Worm (Caenorhabditis elegans): ENCODE data around the gene nhr-225.

The nhr-225 gene

ce11 chrV:2271750-2272149 is 18.5 kb downstream of the nhr-225 start, which contains the start of gene Y5H2A.1:
Gene Y5H2A.1 (minus strand): TSS chrV:2271850.
- TF ChIP-seq T26A8.4 (GFP tag; IDR thresholded peaks at IDR 0.05): no peak
- no peak for TF ChIP-seq pqm-1 (tag; optimal IDR thresholded peaks at IDR 0.05)
- TF ChIP-seq R02D3.7 (tag; optimal IDR thresholded peaks at IDR 0.05): no peak
- TF ChIP-seq tag-97 (GFP tag; IDR thresholded peaks at IDR 0.05): no peak
- TF ChIP-seq madf-5 (GFP tag; IDR thresholded peaks at IDR 0.05): no peak

ce11 chrV:2266958-2267357 is 23.3 kb downstream of the nhr-225 start, which contains the start of gene nhr-275:
Gene nhr-275 (minus strand): TSS chrV:2267058.
- TF ChIP-seq rbr-2 (tag; optimal IDR thresholded peaks at IDR 0.05) (no peak), zfp-2 (tag; optimal IDR thresholded peaks at IDR 0.05) (no peak), spr-3 (GFP tag; optimal IDR thresholded peaks at IDR 0.05) (no peak), lin-1 (GFP tag; IDR thresholded peaks at IDR 0.05) (no peak)

- TF ChIP-seq unc-62 (GFP tag; optimal IDR thresholded peaks at IDR 0.05 in 1 of 2) (peak in 1 of 2 experiments; percentile 59), unc-62 (tag; optimal IDR thresholded peaks at IDR 0.05) (no peak), lin-15B (tag; optimal IDR thresholded peaks at IDR 0.05) (no peak), aha-1 (tag) (peak; percentile 38), daf-19 (GFP tag; conservative IDR thresholded peaks at IDR 0.05) (no peak)
Observed at ce11 chrV:2264925-2265324, 25.3 kb downstream of the nhr-225 start.

- TF ChIP-seq zip-11 (GFP tag; IDR thresholded peaks at IDR 0.05) (no peak), snpc-4 (tag; optimal IDR thresholded peaks at IDR 0.05) (no peak), zfp-2 (tag; optimal IDR thresholded peaks at IDR 0.05) (no peak), sdz-12 (GFP tag; optimal IDR thresholded peaks at IDR 0.05) (no peak), F26F4.8 (GFP tag; conservative IDR thresholded peaks at IDR 0.05) (no peak), lin-29 (GFP tag; IDR thresholded peaks at IDR 0.05) (no peak), nhr-102 (tag; optimal IDR thresholded peaks at IDR 0.05) (no peak), pha-4 (GFP tag; IDR thresholded peaks at IDR 0.05) (no peak), pha-4 (tag; optimal IDR thresholded peaks at IDR 0.05) (peak; percentile 49), skn-1 (tag; optimal IDR thresholded peaks at IDR 0.05) (no peak)
Observed at ce11 chrV:2264455-2264854, 25.8 kb downstream of the nhr-225 start, which contains the start of gene nhr-183. Gene nhr-183 (minus strand): TSS chrV:2264634.

- no peak for TF ChIP-seq lin-38 (GFP tag; IDR thresholded peaks at IDR 0.05)
- TF ChIP-seq T20F7.1 (GFP tag; optimal IDR thresholded peaks at IDR 0.05): no peak
- no peak for TF ChIP-seq saeg-2 (GFP tag; IDR thresholded peaks at IDR 0.05)
- TF ChIP-seq lim-7 (GFP tag; IDR thresholded peaks at IDR 0.05): no peak
Observed at ce11 chrV:2260660-2261059, 29.6 kb downstream of the nhr-225 start, which contains the start of gene F41B5.12. Gene F41B5.12 (plus strand): TSS chrV:2260960.

- TF ChIP-seq nhr-48 (tag; optimal IDR thresholded peaks at IDR 0.05) (no peak), dmd-6 (GFP tag; IDR thresholded peaks at IDR 0.05) (peak; percentile 18; the same call in 1 of the 2 replicates), hlh-30 (tag; optimal IDR thresholded peaks at IDR 0.05; ENCODE audit: insufficient read depth) (peak; percentile 60), dpl-1 (GFP tag; optimal IDR thresholded peaks at IDR 0.05) (no peak), dve-1 (tag; optimal IDR thresholded peaks at IDR 0.05; ENCODE audit: insufficient read depth) (peak; percentile 53), hmg-1.1 (GFP tag; IDR thresholded peaks at IDR 0.05) (no peak), mes-2 (tag; optimal IDR thresholded peaks at IDR 0.05; ENCODE audit: poor library complexity, severe bottlenecking) (peak; percentile 10), daf-16 (GFP tag; optimal IDR thresholded peaks at IDR 0.05) (no peak), daf-16 (tag; optimal IDR thresholded peaks at IDR 0.05) (peak; percentile 66), nhr-28 (tag; optimal IDR thresholded peaks at IDR 0.05) (peak; percentile 25), hlh-11 (tag; optimal IDR thresholded peaks at IDR 0.05) (peak; percentile 14)
Observed at ce11 chrV:2259750-2260149, 30.5 kb downstream of the nhr-225 start, which contains the start of gene nhr-182. Gene nhr-182 (minus strand): TSS chrV:2259927.

Measured in whole organism, L4 larva.